Worm (Caenorhabditis elegans): ENCODE measurements around the gene lon-1.
A peak's percentile ranks its signal among the peaks of the same experiment; 100 is the strongest.

ce11 chrIII:5502915-5503575, 28.8 kb downstream of the lon-1 start:
- peak; percentile 56 for TF ChIP-seq cog-1 (tag; optimal IDR thresholded peaks at IDR 0.05)
- TF ChIP-seq klf-2 (GFP tag; conservative IDR thresholded peaks at IDR 0.05), result no peak
- no peak for TF ChIP-seq tab-1 (GFP tag; IDR thresholded peaks at IDR 0.05)
- no peak for TF ChIP-seq ztf-23 (GFP tag; IDR thresholded peaks at IDR 0.05)
- no peak for TF ChIP-seq T22C8.4 (GFP tag; IDR thresholded peaks at IDR 0.05)
- no peak for TF ChIP-seq flt-1 (GFP tag; IDR thresholded peaks at IDR 0.05)
- no peak for TF ChIP-seq ztf-29 (GFP tag; IDR thresholded peaks at IDR 0.05)

Data from whole organism, midembryonic.